Worm (Caenorhabditis elegans) whole organism, L4 larva: ENCODE results near the gene sdz-5.

ENCODE experiments used
- F49E8.2 ChIP-seq: sonication (generic microtip); optimal IDR thresholded peaks from 2 replicates; lab custom pipeline; 2016; ENCODE audit warnings: missing compliant biosample characterization, mild to moderate bottlenecking, missing genetic modification characterization, borderline replicate concordance
- mdl-1 ChIP-seq, 2 experiments: fragments of 150-350 bp in 1 of 2; sonication (generic microtip) in 1 of 2; optimal IDR thresholded peaks; 2 replicates each; lab custom pipeline; 2014 to 2017; ENCODE audit warnings: missing biosample characterization in 2 of 2, missing genetic modification characterization in 2 of 2

DNA sequence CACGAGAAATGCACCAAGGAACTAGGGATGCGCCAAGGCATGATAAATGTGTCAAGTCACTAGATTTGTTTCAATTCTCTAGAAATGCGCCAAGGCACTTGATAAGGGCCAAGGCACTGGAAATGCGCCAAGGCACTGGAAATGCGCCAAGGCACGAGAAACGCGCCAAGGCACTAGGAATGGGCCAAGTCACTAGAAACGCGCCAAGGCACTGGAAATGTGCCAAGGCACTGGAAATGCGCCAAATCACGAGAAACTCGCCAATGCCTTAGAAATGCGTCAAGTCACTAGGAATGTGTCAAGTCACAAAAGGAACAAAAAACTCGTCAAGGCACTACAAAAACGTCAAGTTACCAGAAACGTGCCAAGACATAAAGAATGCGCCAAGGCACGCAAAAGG lies 27.8 kb downstream of the sdz-5 start:
- TF ChIP-seq F49E8.2 (tag; lab: Kevin White, UChicago): no peak
- no peak for TF ChIP-seq mdl-1 (tag; optimal IDR thresholded peaks at IDR 0.05; lab: Kevin White, UChicago)
